ENCODE assay signal across 2 fruit fly cellular contexts in the genomic region with DNA sequence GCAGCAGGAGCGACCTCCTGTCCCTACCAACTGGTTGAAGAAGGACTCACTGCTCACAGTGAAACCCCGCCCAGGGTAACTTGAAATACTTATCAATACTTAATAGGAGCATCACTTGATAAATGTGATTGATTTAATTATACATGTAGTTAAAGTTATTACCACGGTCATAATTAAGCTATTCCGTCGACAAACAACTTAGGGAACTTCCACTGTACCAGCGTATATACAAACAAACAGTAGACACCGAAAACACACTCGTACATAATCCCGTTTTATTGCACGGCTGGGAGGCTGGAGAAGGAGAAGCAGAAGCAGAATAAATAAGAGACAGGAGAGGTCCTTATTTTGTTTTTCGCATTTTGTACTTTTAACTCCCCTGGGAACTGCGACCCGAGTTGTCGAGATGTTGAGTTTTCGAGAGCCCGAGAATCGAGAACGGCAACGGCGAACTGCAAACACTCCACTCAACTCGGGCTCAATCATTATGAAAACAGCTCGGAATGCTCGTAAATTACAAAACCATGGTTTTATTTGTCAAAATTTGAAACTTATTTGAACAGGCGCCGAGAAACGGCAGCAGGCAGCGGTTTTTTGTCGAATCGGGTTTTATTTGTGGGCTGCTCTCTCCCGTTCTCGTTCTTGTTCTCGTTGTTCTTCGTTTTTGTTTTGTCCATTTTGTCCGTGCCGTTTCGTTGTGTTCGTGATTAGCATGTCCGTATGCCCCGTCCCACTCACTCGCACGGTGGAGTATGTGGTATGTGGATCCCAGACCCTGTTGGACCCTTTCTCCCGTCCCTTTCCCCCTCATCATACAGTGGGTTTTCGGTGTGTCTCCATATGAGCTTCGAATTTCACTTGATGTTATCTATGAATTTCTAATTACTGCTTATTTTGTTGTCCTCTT.
A peak's percentile ranks its signal among the peaks of the same experiment; 100 is the strongest.
TF ChIP-seq lines count a peak whose summit lies in the region.

No protein-coding gene starts in this region.

TF ChIP-seq in whole organism, embryonic, 481 proteins besides CTCF, POLR2A, EP300 and RAD21 (continued from another document and continues in another):
- TF ChIP-seq lab (GFP tag; optimal IDR thresholded peaks at IDR 0.05; lab: Kevin White, UChicago): peak; percentile 92
- peak; percentile 11 for TF ChIP-seq wek (GFP tag; optimal IDR thresholded peaks at IDR 0.05; lab: Kevin White, UChicago)
- peak; percentile 76 for TF ChIP-seq scrt (GFP tag; optimal IDR thresholded peaks at IDR 0.05; lab: Kevin White, UChicago)
- peak; percentile 99 for TF ChIP-seq Med (GFP tag; lab: Kevin White, UChicago)
- peak; percentile 75 for TF ChIP-seq eyg (GFP tag; optimal IDR thresholded peaks at IDR 0.05; lab: Kevin White, UChicago)
- peak; percentile 64; the same call in 2 of the 3 replicates for TF ChIP-seq CG2889 (GFP tag; IDR thresholded peaks at IDR 0.05; lab: Robert Waterston, UW)
- peak in 1 of 2 experiments; percentile 59 for TF ChIP-seq tll (GFP tag; optimal IDR thresholded peaks at IDR 0.05; lab: Kevin White, UChicago)
- TF ChIP-seq CG7839 (tag; optimal IDR thresholded peaks at IDR 0.05; lab: Kevin White, UChicago): peak; percentile 85
- TF ChIP-seq CG10979 (tag; optimal IDR thresholded peaks at IDR 0.05; lab: Kevin White, UChicago): peak; percentile 59
- TF ChIP-seq Dad (GFP tag; optimal IDR thresholded peaks at IDR 0.05; lab: Kevin White, UChicago): peak; percentile 67
- TF ChIP-seq Awh (GFP tag; IDR thresholded peaks at IDR 0.05; lab: Robert Waterston, UW): peak; percentile 59; the same call in 1 of the 2 replicates
- peak; percentile 11 for TF ChIP-seq trem (tag; optimal IDR thresholded peaks at IDR 0.05; lab: Kevin White, UChicago)
- no peak for TF ChIP-seq hbn (GFP tag; IDR thresholded peaks at IDR 0.05; lab: Robert Waterston, UW; ENCODE audit: partially characterized antibody)
- TF ChIP-seq CG6813 (GFP tag; optimal IDR thresholded peaks at IDR 0.05; lab: Kevin White, UChicago): peak; percentile 73
- peak; percentile 49; the same call in 1 of the 2 replicates for TF ChIP-seq CG16779 (GFP tag; IDR thresholded peaks at IDR 0.05; lab: Robert Waterston, UW)
- no peak for TF ChIP-seq pfk (GFP tag; optimal IDR thresholded peaks at IDR 0.05; lab: Kevin White, UChicago)
- TF ChIP-seq bowl (GFP tag; IDR thresholded peaks at IDR 0.05; lab: Robert Waterston, UW): peak; percentile 9; the same call in 1 of the 2 replicates
- no peak for TF ChIP-seq CG7745 (tag; optimal IDR thresholded peaks at IDR 0.05; lab: Kevin White, UChicago)
- peak; percentile 47 for TF ChIP-seq slou (GFP tag; optimal IDR thresholded peaks at IDR 0.05; lab: Kevin White, UChicago)
- no peak for TF ChIP-seq CG8359 (GFP tag; optimal IDR thresholded peaks at IDR 0.05; lab: Kevin White, UChicago; ENCODE audit: borderline replicate concordance)
- TF ChIP-seq cas (GFP tag; IDR thresholded peaks at IDR 0.05; lab: Robert Waterston, UW): no peak
- TF ChIP-seq CG2199 (GFP tag; IDR thresholded peaks at IDR 0.05; lab: Robert Waterston, UW): peak; percentile 86; the same call in 2 of the 3 replicates
- TF ChIP-seq Ets65A (GFP tag; lab: Kevin White, UChicago): peak; percentile 96
- no peak for TF ChIP-seq twi (tag; optimal IDR thresholded peaks at IDR 0.05; lab: Kevin White, UChicago)
- no peak for TF ChIP-seq zen2 (GFP tag; IDR thresholded peaks at IDR 0.05; lab: Robert Waterston, UW; ENCODE audit: partially characterized antibody)
- TF ChIP-seq ken (GFP tag; IDR thresholded peaks at IDR 0.05; lab: Robert Waterston, UW): peak; percentile 35; the same call in 1 of the 3 replicates
- TF ChIP-seq Doc2 (GFP tag; IDR thresholded peaks at IDR 0.05; lab: Robert Waterston, UW): no peak
- no peak for TF ChIP-seq CG15073 (GFP tag; optimal IDR thresholded peaks at IDR 0.05; lab: Kevin White, UChicago)
- no peak for TF ChIP-seq CG15479 (GFP tag; optimal IDR thresholded peaks at IDR 0.05; lab: Kevin White, UChicago)
- peak; percentile 61; the same call in 2 of the 3 replicates for TF ChIP-seq CG11560 (tag; IDR thresholded peaks at IDR 0.05; lab: Robert Waterston, UW)
- TF ChIP-seq CG4360 (GFP tag; IDR thresholded peaks at IDR 0.05; lab: Robert Waterston, UW): peak; percentile 51; the same call in 1 of the 2 replicates
- peak; percentile 45 for TF ChIP-seq E2f2 (GFP tag; IDR thresholded peaks at IDR 0.05; lab: Robert Waterston, UW)
- TF ChIP-seq ase (GFP tag; IDR thresholded peaks at IDR 0.05; lab: Robert Waterston, UW): peak; percentile 47; the same call in 1 of the 3 replicates
- peak; percentile 83 for TF ChIP-seq CG8765 (GFP tag; IDR thresholded peaks at IDR 0.05; lab: Robert Waterston, UW)
- TF ChIP-seq CG12391 (tag; optimal IDR thresholded peaks at IDR 0.05; lab: Kevin White, UChicago): peak; percentile 77
- peak; percentile 70 for TF ChIP-seq CG12659 (GFP tag; optimal IDR thresholded peaks at IDR 0.05; lab: Kevin White, UChicago)
- peak; percentile 38 for TF ChIP-seq kay (GFP tag; optimal IDR thresholded peaks at IDR 0.05; lab: Kevin White, UChicago)
- peak; percentile 64 for TF ChIP-seq CG4424 (GFP tag; optimal IDR thresholded peaks at IDR 0.05; lab: Kevin White, UChicago)
- TF ChIP-seq HLH4C (GFP tag; IDR thresholded peaks at IDR 0.05; lab: Robert Waterston, UW; ENCODE audit: partially characterized antibody): no peak; the same call in 2 of the 3 replicates
- TF ChIP-seq dm (GFP tag; optimal IDR thresholded peaks at IDR 0.05; lab: Kevin White, UChicago): peak; percentile 23
- 0 out of 2 replicates have a peak, but pooled peaks have one; percentile 18 for TF ChIP-seq peb (GFP tag; IDR thresholded peaks at IDR 0.05; lab: Robert Waterston, UW)
- peak; percentile 63 for TF ChIP-seq CG8944 (GFP tag; optimal IDR thresholded peaks at IDR 0.05; lab: Kevin White, UChicago)
- TF ChIP-seq bcd (GFP tag; optimal IDR thresholded peaks at IDR 0.05; lab: Kevin White, UChicago): peak; percentile 72
- peak; percentile 77 for TF ChIP-seq CG12071 (GFP tag; optimal IDR thresholded peaks at IDR 0.05; lab: Kevin White, UChicago)
- peak; percentile 70 for TF ChIP-seq tx (GFP tag; optimal IDR thresholded peaks at IDR 0.05; lab: Kevin White, UChicago)
- peak; percentile 60 for TF ChIP-seq emc (GFP tag; optimal IDR thresholded peaks at IDR 0.05; lab: Kevin White, UChicago)
- TF ChIP-seq al (GFP tag; IDR thresholded peaks at IDR 0.05; lab: Robert Waterston, UW): peak; percentile 62; the same call in 1 of the 2 replicates
- TF ChIP-seq CG10274 (GFP tag; optimal IDR thresholded peaks at IDR 0.05; lab: Kevin White, UChicago): peak; percentile 56
- TF ChIP-seq CG6854 (GFP tag; optimal IDR thresholded peaks at IDR 0.05; lab: Kevin White, UChicago): peak; percentile 73
- peak; percentile 53 for TF ChIP-seq CG18476 (GFP tag; optimal IDR thresholded peaks at IDR 0.05; lab: Kevin White, UChicago)
- peak; percentile 62 for TF ChIP-seq CG9609 (GFP tag; optimal IDR thresholded peaks at IDR 0.05; lab: Kevin White, UChicago)
- TF ChIP-seq hkb (optimal IDR thresholded peaks at IDR 0.05; lab: Kevin White, UChicago): no peak
- peak; percentile 77 for TF ChIP-seq hkb (GFP tag; IDR thresholded peaks at IDR 0.05; lab: Robert Waterston, UW)
- TF ChIP-seq cato (GFP tag; optimal IDR thresholded peaks at IDR 0.05; lab: Kevin White, UChicago; ENCODE audit: borderline replicate concordance): no peak
- TF ChIP-seq mld (GFP tag; IDR thresholded peaks at IDR 0.05; lab: Robert Waterston, UW; ENCODE audit: partially characterized antibody): no peak
- peak; percentile 65 for TF ChIP-seq CG15696 (tag; optimal IDR thresholded peaks at IDR 0.05; lab: Kevin White, UChicago)
- TF ChIP-seq Hmr (GFP tag; optimal IDR thresholded peaks at IDR 0.05; lab: Kevin White, UChicago): peak; percentile 92

TF ChIP-seq in whole organism, prepupa, 60 proteins besides CTCF, POLR2A, EP300 and RAD21 (continued from another document):
- peak; percentile 65 for TF ChIP-seq CG15336 (GFP tag; IDR thresholded peaks at IDR 0.05; lab: Robert Waterston, UW)
- TF ChIP-seq CG32006 (GFP tag; optimal IDR thresholded peaks at IDR 0.05; lab: Kevin White, UChicago): peak; percentile 79
- TF ChIP-seq CG6854 (GFP tag; optimal IDR thresholded peaks at IDR 0.05; lab: Kevin White, UChicago): peak; percentile 91
- peak; percentile 97 for TF ChIP-seq CG10669 (GFP tag; optimal IDR thresholded peaks at IDR 0.05; lab: Kevin White, UChicago)
- TF ChIP-seq OdsH (GFP tag; optimal IDR thresholded peaks at IDR 0.05; lab: Kevin White, UChicago): peak; percentile 94
- peak; percentile 93 for TF ChIP-seq CG34406 (GFP tag; optimal IDR thresholded peaks at IDR 0.05; lab: Kevin White, UChicago)
- peak; percentile 98 for TF ChIP-seq esn (GFP tag; optimal IDR thresholded peaks at IDR 0.05; lab: Kevin White, UChicago)
- TF ChIP-seq Hr39 (GFP tag; optimal IDR thresholded peaks at IDR 0.05; lab: Kevin White, UChicago): peak; percentile 98
- TF ChIP-seq Sox102F (GFP tag; optimal IDR thresholded peaks at IDR 0.05; lab: Kevin White, UChicago): peak; percentile 98
- TF ChIP-seq Ets21C (GFP tag; optimal IDR thresholded peaks at IDR 0.05; lab: Kevin White, UChicago): peak; percentile 97
- peak; percentile 99 for TF ChIP-seq Met (GFP tag; optimal IDR thresholded peaks at IDR 0.05; lab: Kevin White, UChicago)
- no peak; the same call in 1 of the 2 replicates for TF ChIP-seq CG11294 (GFP tag; IDR thresholded peaks at IDR 0.05; lab: Robert Waterston, UW)
